Fruit fly (Drosophila melanogaster) whole organism: ENCODE results near the gene CG16713.

ENCODE experiments used
- CG8478 ChIP-seq: fragments of >200 bp; optimal IDR thresholded peaks from 2 replicates; lab custom pipeline; 2018; ENCODE audit warnings: inconsistent platforms
- pan ChIP-seq: fragments of >200 bp; optimal IDR thresholded peaks from 2 replicates; lab custom pipeline; 2017
- psq ChIP-seq: fragments of >200 bp; optimal IDR thresholded peaks from 2 replicates; lab custom pipeline; 2017
- usp ChIP-seq: fragments of >200 bp; optimal IDR thresholded peaks from 2 replicates; lab custom pipeline; 2017; ENCODE audit warnings: missing biosample characterization, missing genetic modification characterization, mixed read lengths

- TF ChIP-seq CG8478 (lab: Kevin White, UChicago) (no peak), usp (no peak), pan (lab: Kevin White, UChicago) (no peak), psq (no peak)
Measured at dm6 chr2L:3706963-3707362, 11.8 kb upstream of the CG16713 start, which contains the start of gene CG31777.
